Fruit fly (Drosophila melanogaster): ENCODE data around the gene dachs.

Gene dachs

DNA sequence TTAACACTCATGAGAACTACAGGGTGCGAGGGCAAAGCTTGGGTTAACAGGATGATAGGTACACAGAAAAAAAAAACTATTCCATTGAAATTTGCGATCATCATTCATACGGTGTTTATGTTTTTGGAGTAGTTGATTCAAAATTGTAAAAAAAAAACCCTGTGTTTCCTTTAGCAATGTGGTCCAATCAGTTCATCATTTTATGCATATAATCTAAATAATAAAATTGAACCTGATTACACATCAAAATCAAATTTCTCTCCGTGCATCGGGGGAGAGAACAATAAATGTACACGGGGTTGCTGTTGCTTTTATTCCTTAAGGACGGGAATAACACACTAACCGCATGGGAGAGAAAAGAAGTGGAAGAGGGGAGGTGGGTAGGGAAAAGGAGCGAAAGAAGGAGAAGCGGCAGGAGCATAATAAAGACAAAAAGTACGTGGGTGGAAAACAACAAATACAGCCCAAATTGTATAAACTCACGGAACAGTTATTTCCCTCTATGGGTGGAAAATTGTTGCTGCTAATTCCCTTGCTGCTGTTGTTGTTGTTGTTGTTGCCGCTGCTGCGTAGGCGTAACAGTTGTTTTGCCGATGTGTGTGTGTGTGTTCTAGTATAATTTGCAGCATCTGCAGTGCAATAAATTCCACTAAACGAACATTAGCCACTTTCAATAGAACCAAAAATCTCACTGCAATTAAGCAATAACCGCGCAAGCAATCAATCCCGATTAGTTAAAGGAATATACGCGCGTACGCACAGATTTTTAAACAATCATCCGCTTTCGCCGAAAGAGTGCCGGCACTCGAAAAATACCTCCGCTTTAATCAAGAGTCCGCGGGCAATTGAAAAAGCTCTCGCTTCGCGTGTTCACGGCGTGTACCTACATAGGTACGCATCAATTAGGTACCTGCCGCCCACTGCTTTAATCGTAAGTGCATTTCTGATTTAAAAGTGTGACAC lies 3.2 kb upstream of the dachs start, which contains the start of gene Agpat2:
Agpat2 (minus strand) TSS at position 851 of the 963 bp plus-strand sequence.
- TF ChIP-seq Mnt (GFP tag; optimal IDR thresholded peaks at IDR 0.05) (no peak), tj (GFP tag; optimal IDR thresholded peaks at IDR 0.05) (no peak), CG14711 (tag; optimal IDR thresholded peaks at IDR 0.05) (peak; percentile 30), kay (GFP tag; ENCODE audit: borderline replicate concordance) (peak; percentile 82), CG11617 (GFP tag; optimal IDR thresholded peaks at IDR 0.05) (no peak), cnc (optimal IDR thresholded peaks at IDR 0.05) (no peak), Crg-1 (GFP tag; optimal IDR thresholded peaks at IDR 0.05) (no peak), CG33017 (tag; optimal IDR thresholded peaks at IDR 0.05) (no peak), Clk (GFP tag; optimal IDR thresholded peaks at IDR 0.05) (no peak), bab1 (GFP tag; optimal IDR thresholded peaks at IDR 0.05) (no peak), cic (GFP tag; optimal IDR thresholded peaks at IDR 0.05) (peak; percentile 65), CG5204 (GFP tag; optimal IDR thresholded peaks at IDR 0.05) (no peak), Hr96 (GFP tag; optimal IDR thresholded peaks at IDR 0.05) (no peak), toe (GFP tag; optimal IDR thresholded peaks at IDR 0.05) (no peak)

DNA sequence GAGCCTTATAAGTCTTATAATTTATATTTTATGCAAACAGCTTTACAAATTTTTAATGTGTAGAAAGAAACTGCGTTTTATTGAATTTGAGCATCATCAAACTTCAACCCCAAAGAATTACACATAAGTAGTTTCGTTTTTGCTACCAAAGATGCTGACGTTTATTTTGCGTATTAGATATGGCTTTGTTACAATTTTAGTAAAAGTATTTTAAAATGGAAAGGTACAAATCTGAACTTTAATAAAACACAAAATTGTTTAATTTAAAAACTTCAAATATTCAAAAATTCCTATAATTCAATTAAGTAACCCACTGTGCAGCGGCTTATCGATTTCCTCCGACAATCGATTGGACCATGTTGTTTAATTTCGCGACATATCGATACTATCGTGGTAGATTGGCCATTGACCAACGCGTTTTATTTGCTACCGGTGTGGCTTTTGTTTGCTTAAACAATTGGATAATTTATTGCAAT lies 2.5 kb upstream of the dachs start, which contains the start of gene prg:
prg (plus strand) TSS at position 382 of the 476 bp plus-strand sequence.
- TF ChIP-seq Mnt (GFP tag; optimal IDR thresholded peaks at IDR 0.05) (peak; percentile 21), Hr96 (GFP tag; optimal IDR thresholded peaks at IDR 0.05) (peak; percentile 68), kay (GFP tag; ENCODE audit: borderline replicate concordance) (peak; percentile 93), CG14711 (tag; optimal IDR thresholded peaks at IDR 0.05) (peak; percentile 56), Clk (GFP tag; optimal IDR thresholded peaks at IDR 0.05) (peak; percentile 38), CG33017 (tag; optimal IDR thresholded peaks at IDR 0.05) (peak; percentile 58), CG1620 (GFP tag; optimal IDR thresholded peaks at IDR 0.05) (peak; percentile 41), ovo (GFP tag; optimal IDR thresholded peaks at IDR 0.05) (no peak), CG5204 (GFP tag; optimal IDR thresholded peaks at IDR 0.05) (no peak), CG7101 (tag; optimal IDR thresholded peaks at IDR 0.05) (peak; percentile 64), cnc (optimal IDR thresholded peaks at IDR 0.05) (no peak), Crg-1 (GFP tag; optimal IDR thresholded peaks at IDR 0.05) (no peak), CG11617 (GFP tag; optimal IDR thresholded peaks at IDR 0.05) (peak; percentile 71), CG7045 (GFP tag; optimal IDR thresholded peaks at IDR 0.05) (peak; percentile 76), toe (GFP tag; optimal IDR thresholded peaks at IDR 0.05) (peak; percentile 76), pad (GFP tag; optimal IDR thresholded peaks at IDR 0.05) (peak; percentile 37), tj (GFP tag; optimal IDR thresholded peaks at IDR 0.05) (peak; percentile 29), bab1 (GFP tag; optimal IDR thresholded peaks at IDR 0.05) (peak; percentile 75), cic (GFP tag; optimal IDR thresholded peaks at IDR 0.05) (peak; percentile 49), CG12768 (GFP tag; optimal IDR thresholded peaks at IDR 0.05) (peak; percentile 67)

DNA sequence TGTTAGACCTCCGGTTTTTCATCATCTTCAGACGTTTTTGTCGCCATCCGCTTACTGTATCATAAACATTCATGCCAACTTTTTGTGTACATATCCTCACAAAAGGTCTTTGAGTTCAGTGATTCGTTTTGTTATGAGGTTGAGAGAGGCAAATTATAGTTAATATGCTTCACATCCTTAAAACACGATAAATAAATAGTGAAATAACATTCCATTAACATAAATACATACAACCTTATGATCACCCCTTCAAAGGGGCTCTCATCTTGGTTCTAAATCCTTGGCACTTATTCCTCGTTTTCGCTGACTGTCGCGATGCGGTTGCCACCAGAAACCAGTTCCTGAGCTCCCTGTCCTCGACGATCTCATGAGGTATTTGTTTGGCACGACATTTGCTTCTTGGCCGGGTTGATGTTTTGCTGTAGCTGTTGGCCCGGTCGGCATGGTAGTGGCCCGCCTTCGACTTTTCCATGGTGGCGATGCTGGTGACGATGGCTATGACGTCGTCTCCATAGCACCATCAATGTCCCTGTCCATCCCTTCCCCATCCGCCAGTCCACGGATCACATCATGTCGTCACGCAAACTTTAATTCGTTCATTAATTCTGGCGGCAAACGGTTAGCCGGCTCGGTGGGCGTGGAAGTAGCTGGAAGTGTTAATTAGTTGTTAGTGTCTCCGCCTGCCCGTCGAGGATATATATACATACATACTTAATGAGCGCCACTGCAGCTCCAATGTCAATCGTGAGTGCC lies 2.5 kb downstream of the dachs start:
- no peak for TF ChIP-seq CG1620 (GFP tag; optimal IDR thresholded peaks at IDR 0.05)
- TF ChIP-seq kay (GFP tag; ENCODE audit: borderline replicate concordance), result no peak
- TF ChIP-seq CG33017 (tag; optimal IDR thresholded peaks at IDR 0.05), result no peak
- no peak for TF ChIP-seq tj (GFP tag; optimal IDR thresholded peaks at IDR 0.05)
- no peak for TF ChIP-seq CG7045 (GFP tag; optimal IDR thresholded peaks at IDR 0.05)
- no peak for TF ChIP-seq Mnt (GFP tag; optimal IDR thresholded peaks at IDR 0.05)
- TF ChIP-seq CG12768 (GFP tag; optimal IDR thresholded peaks at IDR 0.05), result no peak
- no peak for TF ChIP-seq Crg-1 (GFP tag; optimal IDR thresholded peaks at IDR 0.05)
- no peak for TF ChIP-seq Clk (GFP tag; optimal IDR thresholded peaks at IDR 0.05)
- TF ChIP-seq bab1 (GFP tag; optimal IDR thresholded peaks at IDR 0.05), result no peak
- no peak for TF ChIP-seq cic (GFP tag; optimal IDR thresholded peaks at IDR 0.05)
- no peak for TF ChIP-seq CG5204 (GFP tag; optimal IDR thresholded peaks at IDR 0.05)
- no peak for TF ChIP-seq pad (GFP tag; optimal IDR thresholded peaks at IDR 0.05)
- no peak for TF ChIP-seq CG7101 (tag; optimal IDR thresholded peaks at IDR 0.05)
- no peak for TF ChIP-seq ovo (GFP tag; optimal IDR thresholded peaks at IDR 0.05)
- TF ChIP-seq CG11617 (GFP tag; optimal IDR thresholded peaks at IDR 0.05), result no peak

DNA sequence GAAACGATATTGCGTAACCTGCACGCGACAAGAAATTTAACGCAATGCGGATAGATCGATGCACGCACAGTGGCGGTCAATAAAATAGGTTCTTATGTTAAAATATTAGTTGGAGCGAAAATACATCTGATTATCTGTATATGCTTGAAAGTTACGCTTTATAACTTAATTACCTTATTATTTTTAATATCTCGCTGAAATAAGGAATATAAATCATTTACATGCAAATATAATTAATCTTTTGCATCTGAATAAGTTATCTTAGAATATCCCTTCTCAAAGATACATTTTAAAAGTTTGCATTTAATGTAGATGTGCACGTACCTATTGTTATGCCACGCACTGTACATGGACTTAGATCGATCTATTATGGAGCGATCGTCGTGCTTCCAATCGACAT lies 5.0 kb downstream of the dachs start:
- TF ChIP-seq Hr96 (GFP tag; optimal IDR thresholded peaks at IDR 0.05) (no peak), CG7101 (tag; optimal IDR thresholded peaks at IDR 0.05) (no peak), tj (GFP tag; optimal IDR thresholded peaks at IDR 0.05) (no peak), kay (GFP tag; ENCODE audit: borderline replicate concordance) (peak; percentile 20), CG12768 (GFP tag; optimal IDR thresholded peaks at IDR 0.05) (no peak), cnc (optimal IDR thresholded peaks at IDR 0.05) (no peak)

DNA sequence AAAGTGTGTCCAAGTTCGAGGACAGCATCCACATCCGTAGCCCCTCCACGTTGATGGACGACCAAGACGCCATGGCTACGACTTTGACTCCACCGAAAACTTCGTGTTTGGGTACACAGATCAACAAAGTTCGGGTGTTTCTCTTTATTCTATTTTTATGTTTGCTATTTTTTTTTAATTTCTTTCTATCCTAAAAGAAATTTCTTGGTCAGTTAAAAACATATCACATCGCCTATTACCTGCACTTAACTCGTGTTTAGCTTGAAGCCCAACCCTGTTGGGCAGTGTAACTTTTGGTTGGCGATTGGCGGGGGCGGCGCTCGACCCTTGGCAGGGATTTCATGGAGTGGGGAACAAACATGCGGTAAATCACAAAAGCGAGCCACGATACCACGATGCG lies 6.8 kb downstream of the dachs start:
- TF ChIP-seq toe (GFP tag; optimal IDR thresholded peaks at IDR 0.05) (no peak), Crg-1 (GFP tag; optimal IDR thresholded peaks at IDR 0.05) (no peak), bab1 (GFP tag; optimal IDR thresholded peaks at IDR 0.05) (no peak), CG33017 (tag; optimal IDR thresholded peaks at IDR 0.05) (no peak), Hr96 (GFP tag; optimal IDR thresholded peaks at IDR 0.05) (no peak), cnc (optimal IDR thresholded peaks at IDR 0.05) (no peak), CG1620 (GFP tag; optimal IDR thresholded peaks at IDR 0.05) (no peak), CG7101 (tag; optimal IDR thresholded peaks at IDR 0.05) (no peak), Clk (GFP tag; optimal IDR thresholded peaks at IDR 0.05) (no peak), CG14711 (tag; optimal IDR thresholded peaks at IDR 0.05) (no peak), kay (GFP tag; ENCODE audit: borderline replicate concordance) (no peak), CG7045 (GFP tag; optimal IDR thresholded peaks at IDR 0.05) (no peak), CG12768 (GFP tag; optimal IDR thresholded peaks at IDR 0.05) (no peak), ovo (GFP tag; optimal IDR thresholded peaks at IDR 0.05) (no peak), pad (GFP tag; optimal IDR thresholded peaks at IDR 0.05) (no peak), cic (GFP tag; optimal IDR thresholded peaks at IDR 0.05) (no peak), tj (GFP tag; optimal IDR thresholded peaks at IDR 0.05) (no peak), CG5204 (GFP tag; optimal IDR thresholded peaks at IDR 0.05) (no peak)
